Fruit fly (Drosophila melanogaster) whole organism, embryonic: ENCODE measurements around the gene CG7016.

Source experiments
- CG1024 ChIP-seq: fragments of 200-800 bp; sonication (Bioruptor generic); IDR thresholded peaks from 2 replicates; pipeline ENCODE4 v1.3.6; 2022; ENCODE audit warnings: missing biosample characterization, missing genetic modification characterization
- CG10543 ChIP-seq: fragments of 200-800 bp; sonication (Bioruptor generic); optimal IDR thresholded peaks from 3 replicates; lab custom pipeline; 2017; ENCODE audit warnings: missing biosample characterization, mild to moderate bottlenecking, missing genetic modification characterization, moderate library complexity
- CG11504 ChIP-seq: fragments of 200-800 bp; sonication (Bioruptor generic); optimal IDR thresholded peaks from 3 replicates; lab custom pipeline; 2019; ENCODE audit warnings: missing biosample characterization, mild to moderate bottlenecking, missing genetic modification characterization, moderate library complexity
- CG11695 ChIP-seq: fragments of 200-800 bp; sonication (Bioruptor generic); IDR thresholded peaks from 3 replicates; pipeline ENCODE4 v1.3.6; 2022; ENCODE audit warnings: missing biosample characterization, missing genetic modification characterization
- CG12155 ChIP-seq: fragments of 200-800 bp; sonication (Bioruptor generic); optimal IDR thresholded peaks from 3 replicates; lab custom pipeline; 2016; ENCODE audit warnings: missing biosample characterization, missing genetic modification characterization
- CG15601 ChIP-seq: fragments of 200-800 bp; sonication (Bioruptor generic); optimal IDR thresholded peaks from 3 replicates; lab custom pipeline; 2019; ENCODE audit warnings: missing biosample characterization, mild to moderate bottlenecking, missing genetic modification characterization, moderate library complexity
- CG1602 ChIP-seq: fragments of 200-800 bp; sonication (Bioruptor generic); optimal IDR thresholded peaks from 3 replicates; lab custom pipeline; 2016; ENCODE audit warnings: missing biosample characterization, missing genetic modification characterization
- CG16863 ChIP-seq: fragments of 200-800 bp; sonication (Bioruptor generic); optimal IDR thresholded peaks from 3 replicates; lab custom pipeline; 2016; ENCODE audit warnings: missing biosample characterization, missing genetic modification characterization
- CG17568 ChIP-seq: fragments of 200-800 bp; sonication (Bioruptor generic); optimal IDR thresholded peaks from 2 replicates; lab custom pipeline; 2018; ENCODE audit warnings: missing biosample characterization, mild to moderate bottlenecking, missing genetic modification characterization, moderate library complexity
- CG3281 ChIP-seq: fragments of 200-800 bp; sonication (Bioruptor generic); optimal IDR thresholded peaks from 3 replicates; lab custom pipeline; 2017; ENCODE audit warnings: missing biosample characterization, mild to moderate bottlenecking, missing genetic modification characterization
- CG34376 ChIP-seq: fragments of 200-800 bp; sonication (Bioruptor generic); optimal IDR thresholded peaks from 2 replicates; lab custom pipeline; 2018; ENCODE audit warnings: missing biosample characterization, mild to moderate bottlenecking, missing genetic modification characterization
- CG34422 ChIP-seq: fragments of 200-800 bp; sonication (Bioruptor generic); IDR thresholded peaks from 3 replicates; pipeline ENCODE4 v1.3.6; 2022; ENCODE audit warnings: missing biosample characterization, missing genetic modification characterization
- CG5180 ChIP-seq: fragments of 200-800 bp; sonication (Bioruptor generic); optimal IDR thresholded peaks from 3 replicates; lab custom pipeline; 2017; ENCODE audit warnings: missing biosample characterization, missing genetic modification characterization, mild to moderate bottlenecking, moderate library complexity, missing genetic modification reagents
- CG6175 ChIP-seq: fragments of 200-800 bp; sonication (Bioruptor generic); IDR thresholded peaks from 3 replicates; pipeline ENCODE4 v1.3.6; 2022; ENCODE audit warnings: missing biosample characterization, missing genetic modification characterization
- CG8281 ChIP-seq: fragments of 200-800 bp; sonication (Bioruptor generic); optimal IDR thresholded peaks from 2 replicates; lab custom pipeline; 2018; ENCODE audit warnings: missing biosample characterization, mild to moderate bottlenecking, missing genetic modification characterization, moderate library complexity
- D ChIP-seq, 2 experiments: fragments of 200-800 bp in 1 of 2; fragments of >200 bp in 1 of 2; sonication (Bioruptor generic) in 1 of 2; optimal IDR thresholded peaks; 2 replicates in 1 of 2; 3 replicates in 1 of 2; lab custom pipeline; 2017; ENCODE audit warnings: mild to moderate bottlenecking in 1 of 2, missing biosample characterization in 1 of 2, missing genetic modification characterization in 1 of 2, missing genetic modification reagents in 1 of 2
- Dip2 ChIP-seq: fragments of 200-800 bp; sonication (Bioruptor generic); IDR thresholded peaks from 2 replicates; pipeline ENCODE4 v1.3.6; 2022; ENCODE audit warnings: missing biosample characterization, missing genetic modification characterization
- Doc3 ChIP-seq: fragments of 200-800 bp; sonication (Bioruptor generic); IDR thresholded peaks from 3 replicates; pipeline ENCODE4 v1.3.6; 2022; ENCODE audit warnings: missing biosample characterization, missing genetic modification characterization; ENCODE audit not compliant: partially characterized antibody
- Dp ChIP-seq: fragments of 200-800 bp; sonication (Bioruptor generic); optimal IDR thresholded peaks from 2 replicates; lab custom pipeline; 2018; ENCODE audit warnings: missing biosample characterization, mild to moderate bottlenecking, missing genetic modification characterization, moderate library complexity
- Hmx ChIP-seq: fragments of 200-800 bp; sonication (Bioruptor generic); optimal IDR thresholded peaks from 2 replicates; lab custom pipeline; 2016; ENCODE audit warnings: missing biosample characterization, missing genetic modification characterization
- Med ChIP-seq: fragments of 200-800 bp; sonication (Bioruptor generic); peaks from one replicate; lab custom pipeline; 2016; ENCODE audit warnings: missing biosample characterization, missing genetic modification characterization, mild to moderate bottlenecking, inconsistent platforms, moderate library complexity
- Mes4 ChIP-seq: fragments of 200-800 bp; sonication (Bioruptor generic); optimal IDR thresholded peaks from 2 replicates; lab custom pipeline; 2016; ENCODE audit warnings: missing biosample characterization, missing genetic modification characterization
- Myb ChIP-seq: fragments of 200-800 bp; sonication (Bioruptor generic); optimal IDR thresholded peaks from 2 replicates; lab custom pipeline; 2016; ENCODE audit warnings: missing biosample characterization, missing genetic modification characterization
- Side ChIP-seq: fragments of 200-800 bp; sonication (Bioruptor generic); optimal IDR thresholded peaks from 2 replicates; lab custom pipeline; 2016; ENCODE audit warnings: missing biosample characterization, missing genetic modification characterization
- Six4 ChIP-seq: fragments of 200-800 bp; sonication (Bioruptor generic); optimal IDR thresholded peaks from 2 replicates; lab custom pipeline; 2016; ENCODE audit warnings: missing biosample characterization, missing genetic modification characterization
- Tbp ChIP-seq: fragments of >200 bp; optimal IDR thresholded peaks from 2 replicates; lab custom pipeline; 2018; ENCODE audit warnings: missing biosample characterization, missing genetic modification characterization
- Trl ChIP-seq, 3 experiments: fragments of >200 bp in 2 of 3; fragments of 200-800 bp in 1 of 3; sonication (Bioruptor generic) in 1 of 3; optimal IDR thresholded peaks; 2 replicates in 1 of 3; 3 replicates in 2 of 3; lab custom pipeline; 2016 to 2017; ENCODE audit warnings: missing biosample characterization in 1 of 3, missing genetic modification characterization in 1 of 3
- Xbp1 ChIP-seq: fragments of 200-800 bp; sonication (Bioruptor generic); optimal IDR thresholded peaks from 3 replicates; lab custom pipeline; 2016; ENCODE audit warnings: missing biosample characterization, mild to moderate bottlenecking, missing genetic modification characterization
- ara ChIP-seq: fragments of 200-800 bp; sonication (Bioruptor generic); IDR thresholded peaks from 2 replicates; pipeline ENCODE4 v1.3.6; 2022; ENCODE audit warnings: missing biosample characterization, missing genetic modification characterization
- cad ChIP-seq: fragments of >200 bp; optimal IDR thresholded peaks from 2 replicates; lab custom pipeline; 2017; ENCODE audit warnings: missing biosample characterization, missing genetic modification characterization
- cas ChIP-seq: fragments of 200-800 bp; sonication (Bioruptor generic); IDR thresholded peaks from 2 replicates; pipeline ENCODE4 v1.3.6; 2022; ENCODE audit warnings: missing biosample characterization, missing genetic modification characterization
- cato ChIP-seq: fragments of 200-800 bp; sonication (Bioruptor generic); optimal IDR thresholded peaks from 2 replicates; lab custom pipeline; 2016; ENCODE audit warnings: missing biosample characterization, missing genetic modification characterization, borderline replicate concordance
- chm ChIP-seq: fragments of 200-800 bp; sonication (Bioruptor generic); IDR thresholded peaks from 2 replicates; pipeline ENCODE4 v1.3.6; 2022; ENCODE audit warnings: missing biosample characterization, missing genetic modification characterization
- emc ChIP-seq: fragments of 200-800 bp; sonication (Bioruptor generic); optimal IDR thresholded peaks from 2 replicates; lab custom pipeline; 2016; ENCODE audit warnings: missing biosample characterization, missing genetic modification characterization
- ewg ChIP-seq: fragments of 200-800 bp; sonication (Bioruptor generic); optimal IDR thresholded peaks from 3 replicates; lab custom pipeline; 2017; ENCODE audit warnings: mild to moderate bottlenecking, missing biosample characterization, missing genetic modification reagents, missing genetic modification characterization
- lmd ChIP-seq: fragments of 200-800 bp; sonication (Bioruptor generic); IDR thresholded peaks from 2 replicates; pipeline ENCODE4 v1.3.6; 2022; ENCODE audit warnings: missing biosample characterization, missing genetic modification characterization
- mld ChIP-seq: fragments of 200-800 bp; sonication (Bioruptor generic); IDR thresholded peaks from 3 replicates; pipeline ENCODE4 v1.3.6; 2022; ENCODE audit warnings: missing biosample characterization, missing genetic modification characterization; ENCODE audit not compliant: partially characterized antibody
- odd ChIP-seq: fragments of 200-800 bp; sonication (Bioruptor generic); optimal IDR thresholded peaks from 2 replicates; lab custom pipeline; 2017; ENCODE audit warnings: missing biosample characterization, mild to moderate bottlenecking, missing genetic modification characterization
- peb ChIP-seq: fragments of 200-800 bp; sonication (Bioruptor generic); IDR thresholded peaks from 2 replicates; pipeline ENCODE4 v1.3.6; 2022; ENCODE audit warnings: missing biosample characterization, missing genetic modification characterization
- pzg ChIP-seq: fragments of 200-800 bp; sonication (Bioruptor generic); optimal IDR thresholded peaks from 3 replicates; lab custom pipeline; 2018; ENCODE audit warnings: missing biosample characterization, mild to moderate bottlenecking, missing genetic modification characterization, moderate library complexity
- sima ChIP-seq: fragments of 200-800 bp; sonication (Bioruptor generic); optimal IDR thresholded peaks from 2 replicates; lab custom pipeline; 2016; ENCODE audit warnings: missing biosample characterization, missing genetic modification characterization
- stc ChIP-seq: fragments of 200-800 bp; sonication (Bioruptor generic); IDR thresholded peaks from 2 replicates; pipeline ENCODE4 v1.3.6; 2022; ENCODE audit warnings: missing biosample characterization, missing genetic modification characterization
- toy ChIP-seq: fragments of 200-800 bp; sonication (Bioruptor generic); IDR thresholded peaks from 2 replicates; pipeline ENCODE4 v1.3.6; 2022; ENCODE audit warnings: missing biosample characterization, missing genetic modification characterization
- twi ChIP-seq: fragments of 200-800 bp; optimal IDR thresholded peaks from 2 replicates; lab custom pipeline; 2019; ENCODE audit warnings: missing biosample characterization, mild to moderate bottlenecking, missing genetic modification characterization, moderate library complexity
- tx ChIP-seq: fragments of 200-800 bp; sonication (Bioruptor generic); optimal IDR thresholded peaks from 2 replicates; lab custom pipeline; 2016; ENCODE audit warnings: missing biosample characterization, missing genetic modification characterization
- yki ChIP-seq: fragments of >200 bp; optimal IDR thresholded peaks from 3 replicates; lab custom pipeline; 2018

The CG7016 gene

DNA sequence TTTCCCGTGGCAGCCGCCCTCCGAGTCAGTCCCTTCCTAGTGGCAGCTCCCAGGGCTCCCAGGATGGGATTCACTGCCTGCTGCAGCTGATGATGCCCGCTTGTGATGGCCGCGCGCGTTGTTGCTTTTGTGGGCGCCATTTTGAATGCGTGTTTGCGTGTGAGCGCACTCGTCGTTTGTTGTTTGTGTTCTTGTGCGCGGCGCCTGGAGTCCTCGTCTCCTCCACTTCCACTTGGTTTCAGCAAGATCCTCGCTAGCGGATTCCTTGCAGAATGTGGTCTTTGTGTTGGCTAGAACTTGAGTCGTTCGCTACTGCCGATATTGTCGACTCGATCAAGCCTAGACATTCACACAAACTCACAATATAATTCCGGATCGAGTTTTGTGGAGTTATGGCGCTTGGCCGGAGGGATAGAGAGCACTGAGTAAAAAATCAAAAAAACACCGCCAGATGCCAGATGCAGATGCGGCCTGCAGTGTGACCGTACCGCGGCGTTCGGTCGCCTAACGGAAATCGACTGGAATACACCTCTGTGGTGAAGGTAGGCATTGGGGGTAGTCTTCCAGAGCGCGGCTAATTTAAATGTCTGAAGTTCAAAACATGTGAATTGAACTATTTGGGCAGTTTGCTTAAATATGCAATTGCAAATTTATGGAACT lies 7.8 kb downstream of the CG7016 start, which contains the start of gene CycB3 (continued):
- TF ChIP-seq cas (GFP tag; lab: Robert Waterston, UW) (no peak), pzg (GFP tag; lab: Kevin White, UChicago) (peak; percentile 94), Tbp (peak; percentile 17), ara (GFP tag; lab: Robert Waterston, UW) (no peak), odd (GFP tag; lab: Kevin White, UChicago) (no peak), Med (GFP tag; lab: Kevin White, UChicago) (peak; percentile 88), CG3281 (GFP tag; lab: Kevin White, UChicago) (peak; percentile 41), Doc3 (GFP tag; lab: Robert Waterston, UW) (no peak), CG11504 (no peak), Dip2 (GFP tag; lab: Robert Waterston, UW) (no peak), peb (no peak), CG10543 (GFP tag; lab: Kevin White, UChicago) (no peak), CG12155 (GFP tag; lab: Kevin White, UChicago) (peak; percentile 6), CG17568 (GFP tag; lab: Kevin White, UChicago) (no peak)

DNA sequence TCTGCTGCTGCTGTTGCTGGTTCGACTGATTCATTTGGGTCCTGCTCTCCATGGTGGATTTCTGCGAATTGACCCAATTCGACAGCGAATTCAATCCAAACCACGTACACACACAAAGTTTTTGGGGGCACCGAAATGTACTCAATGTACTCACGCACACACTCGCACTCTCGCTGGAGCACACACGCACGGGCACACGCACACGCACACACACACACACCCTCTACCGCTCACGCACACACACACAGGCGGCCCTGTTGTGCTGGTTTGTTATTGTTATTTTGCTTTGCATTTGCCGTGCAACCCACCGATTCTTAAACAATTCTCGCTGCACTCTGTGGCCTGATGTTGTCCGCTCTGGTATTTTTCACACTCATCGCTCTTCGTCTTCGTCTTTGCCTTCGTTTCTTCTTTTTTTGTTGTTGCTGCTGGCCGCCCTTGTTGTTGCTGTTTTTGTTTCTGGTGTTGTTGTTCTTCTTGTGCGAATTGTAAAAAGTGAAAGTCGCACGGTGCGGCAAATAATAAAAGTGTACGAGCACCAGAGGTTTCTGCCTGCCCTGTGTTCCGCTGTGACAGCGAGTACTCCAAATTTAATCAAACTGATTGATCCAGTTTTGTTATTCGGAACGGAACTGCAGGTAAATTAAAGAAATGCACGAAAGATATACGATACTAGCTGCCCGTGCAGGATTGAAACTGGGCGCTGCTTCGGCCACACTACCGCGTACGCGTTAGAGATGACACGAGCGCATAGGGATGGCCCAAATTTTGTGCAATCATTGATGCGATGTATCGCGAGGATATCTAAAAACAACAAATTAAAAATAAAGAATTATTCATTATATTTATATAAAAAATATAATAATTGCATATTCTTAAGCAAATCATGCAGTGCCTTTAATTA lies 13.5 kb downstream of the CG7016 start, which contains the start of gene CG3744:
Gene CG3744, minus strand, starts transcription at position 716 of the 904 bp plus-strand sequence.
- TF ChIP-seq CG15601 (peak; percentile 80), CG34422 (GFP tag; lab: Robert Waterston, UW) (peak; percentile 94), CG1024 (GFP tag; lab: Robert Waterston, UW) (peak; percentile 85), CG5180 (GFP tag; lab: Kevin White, UChicago) (no peak), cato (peak; percentile 29), CG1602 (GFP tag; lab: Kevin White, UChicago) (peak; percentile 90), stc (GFP tag; lab: Robert Waterston, UW) (peak; percentile 85), chm (GFP tag; lab: Robert Waterston, UW) (peak; percentile 93), CG11695 (peak; percentile 89), cad (GFP tag; lab: Kevin White, UChicago) (no peak), Side (GFP tag; lab: Kevin White, UChicago) (peak; percentile 39), Mes4 (GFP tag; lab: Kevin White, UChicago) (no peak), tx (GFP tag; lab: Kevin White, UChicago) (peak; percentile 63), Trl (optimal IDR thresholded peaks at IDR 0.05; lab: Kevin White, UChicago) (peak in 1 of 2 experiments; percentile 57), Trl (GFP tag; optimal IDR thresholded peaks at IDR 0.05; lab: Kevin White, UChicago) (peak; percentile 68), D (optimal IDR thresholded peaks at IDR 0.05; lab: Kevin White, UChicago) (no peak), D (GFP tag; optimal IDR thresholded peaks at IDR 0.05; lab: Kevin White, UChicago) (peak; percentile 76), Dp (GFP tag; lab: Kevin White, UChicago) (no peak), Hmx (no peak), ewg (GFP tag; lab: Kevin White, UChicago) (peak; percentile 78), CG16863 (peak; percentile 59), peb (peak; percentile 78), CG6175 (GFP tag; lab: Robert Waterston, UW) (peak; percentile 92), sima (GFP tag; lab: Kevin White, UChicago) (no peak), yki (no peak), twi (peak; percentile 83), Xbp1 (GFP tag; lab: Kevin White, UChicago) (peak; percentile 94), Myb (GFP tag; lab: Kevin White, UChicago) (peak; percentile 47), mld (GFP tag; lab: Robert Waterston, UW) (peak; percentile 84), Six4 (GFP tag; lab: Kevin White, UChicago) (peak; percentile 86), lmd (GFP tag; lab: Robert Waterston, UW) (peak; percentile 93), emc (GFP tag; lab: Kevin White, UChicago) (peak; percentile 6), CG34376 (peak; percentile 74), toy (GFP tag; lab: Robert Waterston, UW) (peak; percentile 83), CG8281 (tag; lab: Kevin White, UChicago) (peak; percentile 67)
